Worm (Caenorhabditis elegans): ENCODE data around the gene sre-31.

DNA sequence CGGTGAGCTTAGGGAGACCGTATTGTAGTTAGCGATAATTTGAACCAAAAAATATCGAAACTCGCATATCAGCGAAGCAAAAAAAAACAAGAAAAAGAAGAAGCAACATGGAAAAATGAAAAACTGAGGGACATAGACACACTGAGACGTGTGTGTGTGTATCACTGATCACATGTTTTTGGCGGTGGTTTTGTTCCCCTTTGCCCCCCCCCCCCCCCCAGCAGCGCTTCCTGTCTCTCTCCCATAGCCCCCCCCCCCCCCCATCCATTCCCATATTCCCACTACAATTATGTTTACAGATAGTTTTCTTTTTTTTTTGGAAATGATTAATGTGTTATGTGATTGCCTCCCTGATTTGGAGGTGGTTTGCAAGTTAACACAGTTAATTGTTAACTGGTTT is 39.4 kb downstream of the sre-31 start:
- TF ChIP-seq fkh-8 (tag; optimal IDR thresholded peaks at IDR 0.05) (no peak), snu-23 (GFP tag; optimal IDR thresholded peaks at IDR 0.05) (no peak), ama-1 (optimal IDR thresholded peaks at IDR 0.05) (no peak)
